Fruit fly (Drosophila melanogaster): Measurements from ENCODE around the gene CG13926.
A peak's percentile ranks its signal among the peaks of the same experiment; 100 is the strongest.

The CG13926 gene

DNA sequence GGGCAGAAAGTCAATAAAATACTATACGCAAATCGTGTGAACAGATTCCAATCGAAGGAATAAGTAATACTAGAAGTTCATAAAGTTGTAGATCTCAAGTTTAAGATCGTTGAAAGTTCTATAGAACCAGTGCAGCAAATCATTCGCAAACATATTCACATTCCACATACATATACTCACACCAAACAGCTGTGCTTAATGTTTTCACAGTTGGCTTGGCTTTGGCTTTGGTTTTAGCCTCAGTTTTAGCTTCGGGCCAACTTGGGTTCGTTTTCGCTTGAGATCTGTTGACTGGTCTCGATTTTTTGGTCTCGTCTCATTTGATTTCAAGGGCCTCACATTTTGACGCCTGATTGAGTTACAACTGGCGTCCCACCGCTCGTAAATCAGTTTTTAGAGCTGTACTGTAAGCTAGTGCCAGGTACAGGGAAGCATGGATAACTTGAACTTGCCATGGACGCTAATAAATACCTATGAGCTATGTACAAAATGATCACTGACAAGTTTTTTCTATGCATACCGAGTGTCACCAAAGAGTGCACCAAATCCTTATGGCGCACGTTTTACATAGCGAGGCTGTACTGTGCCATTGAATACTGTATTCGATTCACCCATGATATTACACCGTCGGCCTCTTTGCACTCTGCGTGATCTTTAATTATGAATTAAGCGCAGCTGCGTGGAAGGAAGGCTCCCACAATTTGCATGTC lies 30.7 kb downstream of the CG13926 start (continued):
- peak; percentile 95 for TF ChIP-seq slbo (GFP tag; IDR thresholded peaks at IDR 0.05)
- TF ChIP-seq CG4730 (GFP tag; IDR thresholded peaks at IDR 0.05), result peak; percentile 83
- TF ChIP-seq CG13424 (tag; optimal IDR thresholded peaks at IDR 0.05), result peak; percentile 80
- peak; percentile 18 for TF ChIP-seq trem (tag; optimal IDR thresholded peaks at IDR 0.05)
- TF ChIP-seq dan (GFP tag; IDR thresholded peaks at IDR 0.05), result peak; percentile 64
- peak; percentile 46 for TF ChIP-seq CG8359 (GFP tag; optimal IDR thresholded peaks at IDR 0.05; ENCODE audit: borderline replicate concordance)
- TF ChIP-seq CG16863 (GFP tag; optimal IDR thresholded peaks at IDR 0.05), result peak; percentile 73
- TF ChIP-seq CG11398 (GFP tag; optimal IDR thresholded peaks at IDR 0.05), result peak; percentile 74
- peak; percentile 78 for TF ChIP-seq Abd-B (GFP tag; optimal IDR thresholded peaks at IDR 0.05)
- TF ChIP-seq croc (GFP tag; conservative IDR thresholded peaks at IDR 0.05), result peak; percentile 58; the same call in 2 of the 3 replicates
- peak; percentile 61 for TF ChIP-seq CG7556 (GFP tag; optimal IDR thresholded peaks at IDR 0.05)
- peak; percentile 17 for TF ChIP-seq CG10565 (GFP tag; optimal IDR thresholded peaks at IDR 0.05)
- TF ChIP-seq salm (tag; optimal IDR thresholded peaks at IDR 0.05), result peak; percentile 26
- no peak for TF ChIP-seq hkb (optimal IDR thresholded peaks at IDR 0.05)
- TF ChIP-seq hkb (GFP tag; IDR thresholded peaks at IDR 0.05), result peak; percentile 91
- peak; percentile 57 for TF ChIP-seq Adf1 (GFP tag; IDR thresholded peaks at IDR 0.05)
- peak; percentile 95 for TF ChIP-seq Rfx (GFP tag; IDR thresholded peaks at IDR 0.05)
- peak; percentile 91 for TF ChIP-seq sob (GFP tag; IDR thresholded peaks at IDR 0.05)
- no peak for TF ChIP-seq CG30020 (tag; optimal IDR thresholded peaks at IDR 0.05)
- TF ChIP-seq CG12219 (GFP tag; optimal IDR thresholded peaks at IDR 0.05), result peak; percentile 76
- peak; percentile 62 for TF ChIP-seq CG12391 (tag; optimal IDR thresholded peaks at IDR 0.05)
- peak; percentile 65 for TF ChIP-seq ERR (GFP tag; optimal IDR thresholded peaks at IDR 0.05)
- peak; percentile 86 for TF ChIP-seq esg (GFP tag; conservative IDR thresholded peaks at IDR 0.05)
- TF ChIP-seq CG9817 (tag; optimal IDR thresholded peaks at IDR 0.05), result peak; percentile 90
- TF ChIP-seq slp2 (GFP tag; optimal IDR thresholded peaks at IDR 0.05), result peak; percentile 60
- TF ChIP-seq sc (optimal IDR thresholded peaks at IDR 0.05), result no peak
- TF ChIP-seq sc (GFP tag; optimal IDR thresholded peaks at IDR 0.05), result no peak
- TF ChIP-seq dysf (GFP tag; IDR thresholded peaks at IDR 0.05), result peak; percentile 94
- peak; percentile 60; the same call in 1 of the 2 replicates for TF ChIP-seq CG8765 (GFP tag; IDR thresholded peaks at IDR 0.05)
- peak; percentile 75 for TF ChIP-seq CG17385 (GFP tag; optimal IDR thresholded peaks at IDR 0.05)
- no peak for TF ChIP-seq Bgb (GFP tag; IDR thresholded peaks at IDR 0.05; ENCODE audit: partially characterized antibody)
- TF ChIP-seq Spps (tag; optimal IDR thresholded peaks at IDR 0.05), result peak; percentile 18
- peak; percentile 59; the same call in 1 of the 2 replicates for TF ChIP-seq CG4360 (GFP tag; IDR thresholded peaks at IDR 0.05)
- TF ChIP-seq CG32767 (GFP tag; IDR thresholded peaks at IDR 0.05), result peak; percentile 75
- TF ChIP-seq Scr (GFP tag; IDR thresholded peaks at IDR 0.05; ENCODE audit: partially characterized antibody), result no peak
- TF ChIP-seq crp (GFP tag; optimal IDR thresholded peaks at IDR 0.05), result peak in 1 of 2 experiments; percentile 8
- TF ChIP-seq CG10321 (GFP tag; IDR thresholded peaks at IDR 0.05), result peak; percentile 64
- peak; percentile 66 for TF ChIP-seq CG18262 (tag; optimal IDR thresholded peaks at IDR 0.05)
- TF ChIP-seq Pdp1 (GFP tag; optimal IDR thresholded peaks at IDR 0.05), result peak; percentile 83 to 88
- TF ChIP-seq Stat92E (GFP tag; optimal IDR thresholded peaks at IDR 0.05), result no peak
- peak; percentile 53; the same call in 1 of the 4 replicates for TF ChIP-seq chinmo (GFP tag; IDR thresholded peaks at IDR 0.05; ENCODE audit: partially characterized antibody)
- TF ChIP-seq dmrt11E (tag; optimal IDR thresholded peaks at IDR 0.05), result peak; percentile 14
- TF ChIP-seq CG34422 (GFP tag; IDR thresholded peaks at IDR 0.05), result peak; percentile 91
- peak; percentile 43 to 65 for TF ChIP-seq bsh (GFP tag; optimal IDR thresholded peaks at IDR 0.05)
- TF ChIP-seq az2 (GFP tag; optimal IDR thresholded peaks at IDR 0.05), result peak; percentile 61
- TF ChIP-seq CG43689 (GFP tag; IDR thresholded peaks at IDR 0.05), result peak; percentile 78
- TF ChIP-seq Max (GFP tag; optimal IDR thresholded peaks at IDR 0.05), result peak; percentile 73
- TF ChIP-seq Dref (GFP tag; IDR thresholded peaks at IDR 0.05), result peak; percentile 33; the same call in 1 of the 2 replicates
- peak; percentile 88 for TF ChIP-seq gsb (GFP tag; IDR thresholded peaks at IDR 0.05)
